Fruit fly (Drosophila melanogaster) whole organism, embryonic: ENCODE measurements around the gene CG4424.

Source experiments
- ATbp ChIP-seq: fragments of 200-800 bp; sonication (Bioruptor generic); optimal IDR thresholded peaks from 2 replicates; lab custom pipeline; 2017; ENCODE audit warnings: missing biosample characterization, mild to moderate bottlenecking, missing genetic modification characterization, missing genetic modification reagents
- Aef1 ChIP-seq: fragments of 200-800 bp; sonication (Bioruptor generic); IDR thresholded peaks from 3 replicates; pipeline ENCODE4 v1.3.6; 2022; ENCODE audit warnings: missing biosample characterization, missing genetic modification characterization
- Antp ChIP-seq: fragments of 200-800 bp; sonication (Bioruptor generic); optimal IDR thresholded peaks from 3 replicates; lab custom pipeline; 2016; ENCODE audit warnings: missing biosample characterization, missing genetic modification characterization
- Bdp1 ChIP-seq: fragments of 200-800 bp; sonication (Bioruptor generic); optimal IDR thresholded peaks from 3 replicates; lab custom pipeline; 2016; ENCODE audit warnings: missing biosample characterization, missing genetic modification characterization
- Bgb ChIP-seq: fragments of 200-800 bp; sonication (Bioruptor generic); IDR thresholded peaks from 2 replicates; pipeline ENCODE4 v1.3.6; 2022; ENCODE audit warnings: missing biosample characterization, missing genetic modification characterization; ENCODE audit not compliant: partially characterized antibody
- CG10267 ChIP-seq: fragments of 200-800 bp; sonication (Bioruptor generic); optimal IDR thresholded peaks from 2 replicates; lab custom pipeline; 2018; ENCODE audit warnings: missing biosample characterization, mild to moderate bottlenecking, missing genetic modification characterization, moderate library complexity
- CG10321 ChIP-seq: fragments of 200-800 bp; sonication (Bioruptor generic); IDR thresholded peaks from 2 replicates; pipeline ENCODE4 v1.3.6; 2022; ENCODE audit warnings: missing biosample characterization, missing genetic modification characterization
- CG10565 ChIP-seq: fragments of 200-800 bp; sonication (Bioruptor generic); optimal IDR thresholded peaks from 3 replicates; lab custom pipeline; 2016; ENCODE audit warnings: missing biosample characterization, mild to moderate bottlenecking, missing genetic modification characterization
- CG10959 ChIP-seq: fragments of 200-800 bp; sonication (Bioruptor generic); IDR thresholded peaks from 2 replicates; pipeline ENCODE4 v1.3.6; 2022; ENCODE audit warnings: missing biosample characterization, missing genetic modification characterization
- CG10979 ChIP-seq: fragments of 200-800 bp; sonication (Bioruptor generic); optimal IDR thresholded peaks from 2 replicates; lab custom pipeline; 2018; ENCODE audit warnings: missing biosample characterization, mild to moderate bottlenecking, missing genetic modification characterization, moderate library complexity
- CG12219 ChIP-seq: fragments of 200-800 bp; sonication (Bioruptor generic); optimal IDR thresholded peaks from 3 replicates; lab custom pipeline; 2018; ENCODE audit warnings: missing biosample characterization, mild to moderate bottlenecking, missing genetic modification characterization
- CG15269 ChIP-seq: fragments of 200-800 bp; sonication (Bioruptor generic); optimal IDR thresholded peaks from 2 replicates; lab custom pipeline; 2018; ENCODE audit warnings: missing biosample characterization, mild to moderate bottlenecking, missing genetic modification characterization, moderate library complexity
- CG17361 ChIP-seq: fragments of 200-800 bp; sonication (Bioruptor generic); IDR thresholded peaks from 3 replicates; pipeline ENCODE4 v1.3.6; 2022; ENCODE audit warnings: missing biosample characterization, missing genetic modification characterization
- CG2116 ChIP-seq: fragments of 200-800 bp; sonication (Bioruptor generic); optimal IDR thresholded peaks from 3 replicates; lab custom pipeline; 2018; ENCODE audit warnings: missing biosample characterization, mild to moderate bottlenecking, missing genetic modification characterization
- CG31224 ChIP-seq: fragments of 200-800 bp; sonication (Bioruptor generic); IDR thresholded peaks from 2 replicates; pipeline ENCODE4 v1.3.6; 2022; ENCODE audit warnings: missing biosample characterization, missing genetic modification characterization
- CG31388 ChIP-seq: fragments of 200-800 bp; sonication (Bioruptor generic); optimal IDR thresholded peaks from 2 replicates; lab custom pipeline; 2016; ENCODE audit warnings: missing biosample characterization, missing genetic modification characterization
- CG34376 ChIP-seq: fragments of 200-800 bp; sonication (Bioruptor generic); optimal IDR thresholded peaks from 2 replicates; lab custom pipeline; 2018; ENCODE audit warnings: missing biosample characterization, mild to moderate bottlenecking, missing genetic modification characterization
- CG4820 ChIP-seq: fragments of 200-800 bp; sonication (Bioruptor generic); optimal IDR thresholded peaks from 3 replicates; lab custom pipeline; 2016; ENCODE audit warnings: missing biosample characterization, missing genetic modification characterization
- CG5180 ChIP-seq: fragments of 200-800 bp; sonication (Bioruptor generic); optimal IDR thresholded peaks from 3 replicates; lab custom pipeline; 2017; ENCODE audit warnings: missing biosample characterization, missing genetic modification characterization, mild to moderate bottlenecking, moderate library complexity, missing genetic modification reagents
- CG6654 ChIP-seq: fragments of 200-800 bp; sonication (Bioruptor generic); optimal IDR thresholded peaks from 2 replicates; lab custom pipeline; 2017; ENCODE audit warnings: missing biosample characterization, mild to moderate bottlenecking, missing genetic modification characterization
- D ChIP-seq, 2 experiments: fragments of 200-800 bp in 1 of 2; fragments of >200 bp in 1 of 2; sonication (Bioruptor generic) in 1 of 2; optimal IDR thresholded peaks; 2 replicates in 1 of 2; 3 replicates in 1 of 2; lab custom pipeline; 2017; ENCODE audit warnings: mild to moderate bottlenecking in 1 of 2, missing biosample characterization in 1 of 2, missing genetic modification characterization in 1 of 2, missing genetic modification reagents in 1 of 2
- Dip2 ChIP-seq: fragments of 200-800 bp; sonication (Bioruptor generic); IDR thresholded peaks from 2 replicates; pipeline ENCODE4 v1.3.6; 2022; ENCODE audit warnings: missing biosample characterization, missing genetic modification characterization
- Dref ChIP-seq: fragments of 200-800 bp; sonication (Bioruptor generic); IDR thresholded peaks from 2 replicates; pipeline ENCODE4 v1.3.6; 2022; ENCODE audit warnings: missing biosample characterization, missing genetic modification characterization
- H15 ChIP-seq: fragments of 200-800 bp; sonication (Bioruptor generic); IDR thresholded peaks from 3 replicates; pipeline ENCODE4 v1.3.6; 2022; ENCODE audit warnings: missing biosample characterization, missing genetic modification characterization
- Mes4 ChIP-seq: fragments of 200-800 bp; sonication (Bioruptor generic); optimal IDR thresholded peaks from 2 replicates; lab custom pipeline; 2016; ENCODE audit warnings: missing biosample characterization, missing genetic modification characterization
- NK7.1 ChIP-seq: fragments of 200-800 bp; sonication (Bioruptor generic); optimal IDR thresholded peaks from 3 replicates; lab custom pipeline; 2016; ENCODE audit warnings: missing biosample characterization, missing genetic modification characterization
- Nf-YB ChIP-seq: fragments of 200-800 bp; sonication (Bioruptor generic); optimal IDR thresholded peaks from 3 replicates; lab custom pipeline; 2019; ENCODE audit warnings: missing biosample characterization, mild to moderate bottlenecking, missing genetic modification characterization, moderate library complexity
- Opbp ChIP-seq: fragments of 200-800 bp; sonication (Bioruptor generic); IDR thresholded peaks from 3 replicates; pipeline ENCODE4 v1.3.6; 2022; ENCODE audit warnings: missing biosample characterization, missing genetic modification characterization; ENCODE audit not compliant: partially characterized antibody
- Rfx ChIP-seq: fragments of 200-800 bp; sonication (Bioruptor generic); IDR thresholded peaks from 2 replicates; pipeline ENCODE4 v1.3.6; 2022; ENCODE audit warnings: missing biosample characterization, missing genetic modification characterization
- Sox102F ChIP-seq: fragments of 200-800 bp; sonication (Bioruptor generic); optimal IDR thresholded peaks from 2 replicates; lab custom pipeline; 2018; ENCODE audit warnings: missing biosample characterization, mild to moderate bottlenecking, missing genetic modification characterization, moderate library complexity
- Stat92E ChIP-seq, 3 experiments: fragments of >200 bp in 2 of 3; fragments of 200-800 bp in 1 of 3; sonication (Bioruptor generic) in 1 of 3; optimal IDR thresholded peaks; 2 replicates each; lab custom pipeline; 2017 to 2019; ENCODE audit warnings: missing biosample characterization in 3 of 3, missing genetic modification characterization in 3 of 3, mild to moderate bottlenecking in 1 of 3, moderate library complexity in 1 of 3
- Taf1 ChIP-seq: fragments of 200-800 bp; sonication (Bioruptor generic); IDR thresholded peaks from 2 replicates; pipeline ENCODE4 v1.3.6; 2022; ENCODE audit warnings: missing biosample characterization, missing genetic modification characterization
- az2 ChIP-seq: fragments of 200-800 bp; sonication (Bioruptor generic); optimal IDR thresholded peaks from 3 replicates; lab custom pipeline; 2016; ENCODE audit warnings: missing biosample characterization, missing genetic modification characterization
- bowl ChIP-seq: fragments of 200-800 bp; sonication (Bioruptor generic); IDR thresholded peaks from 2 replicates; pipeline ENCODE4 v1.3.6; 2022; ENCODE audit warnings: missing biosample characterization, missing genetic modification characterization
- cato ChIP-seq: fragments of 200-800 bp; sonication (Bioruptor generic); optimal IDR thresholded peaks from 2 replicates; lab custom pipeline; 2016; ENCODE audit warnings: missing biosample characterization, missing genetic modification characterization, borderline replicate concordance
- ci ChIP-seq: fragments of 200-800 bp; sonication (Bioruptor generic); IDR thresholded peaks from 3 replicates; pipeline ENCODE4 v1.3.6; 2022; ENCODE audit warnings: missing biosample characterization, missing genetic modification characterization
- danr ChIP-seq: fragments of 200-800 bp; sonication (Bioruptor generic); IDR thresholded peaks from 2 replicates; pipeline ENCODE4 v1.3.6; 2022; ENCODE audit warnings: missing biosample characterization, missing genetic modification characterization
- dmrt11E ChIP-seq: fragments of 200-800 bp; sonication (Bioruptor generic); optimal IDR thresholded peaks from 3 replicates; lab custom pipeline; 2018; ENCODE audit warnings: missing biosample characterization, mild to moderate bottlenecking, missing genetic modification characterization, moderate library complexity
- esg ChIP-seq: fragments of 200-800 bp; sonication (Bioruptor generic); conservative IDR thresholded peaks from 2 replicates; pipeline ENCODE4 v1.3.6; 2022; ENCODE audit warnings: missing biosample characterization, missing genetic modification characterization
- her ChIP-seq: fragments of 200-800 bp; sonication (Bioruptor generic); optimal IDR thresholded peaks from 2 replicates; lab custom pipeline; 2016; ENCODE audit warnings: missing biosample characterization, missing genetic modification characterization
- ind ChIP-seq: fragments of 200-800 bp; sonication (Bioruptor generic); optimal IDR thresholded peaks from 3 replicates; lab custom pipeline; 2016; ENCODE audit warnings: missing biosample characterization, missing genetic modification characterization
- nau ChIP-seq: fragments of 200-800 bp; sonication (Bioruptor generic); optimal IDR thresholded peaks from 3 replicates; lab custom pipeline; 2017; ENCODE audit warnings: missing biosample characterization, mild to moderate bottlenecking, missing genetic modification characterization, missing genetic modification reagents
- org-1 ChIP-seq: fragments of 200-800 bp; sonication (Bioruptor generic); optimal IDR thresholded peaks from 2 replicates; lab custom pipeline; 2017; ENCODE audit warnings: missing biosample characterization, missing genetic modification characterization
- scrt ChIP-seq: fragments of 200-800 bp; sonication (Bioruptor generic); optimal IDR thresholded peaks from 2 replicates; lab custom pipeline; 2018; ENCODE audit warnings: missing biosample characterization, mild to moderate bottlenecking, missing genetic modification characterization, moderate library complexity
- sens-2 ChIP-seq: fragments of 200-800 bp; sonication (Bioruptor generic); IDR thresholded peaks from 2 replicates; pipeline ENCODE4 v1.3.6; 2022; ENCODE audit warnings: missing biosample characterization, missing genetic modification characterization
- sima ChIP-seq: fragments of 200-800 bp; sonication (Bioruptor generic); optimal IDR thresholded peaks from 2 replicates; lab custom pipeline; 2016; ENCODE audit warnings: missing biosample characterization, missing genetic modification characterization
- tgo ChIP-seq: fragments of 200-800 bp; sonication (Bioruptor generic); IDR thresholded peaks from 3 replicates; pipeline ENCODE4 v1.3.6; 2022; ENCODE audit warnings: missing biosample characterization, missing genetic modification characterization
- ttk ChIP-seq: fragments of 200-800 bp; sonication (Bioruptor generic); IDR thresholded peaks from 2 replicates; pipeline ENCODE4 v2.1.2; 2022; ENCODE audit warnings: missing biosample characterization, missing genetic modification characterization
- z ChIP-seq: fragments of 200-800 bp; sonication (Bioruptor generic); IDR thresholded peaks from 3 replicates; pipeline ENCODE4 v1.3.6; 2022; ENCODE audit warnings: missing biosample characterization, missing genetic modification characterization

The CG4424 gene

dm6 chr3R:20031043-20031763 is 3.4 kb upstream of the CG4424 start, which contains the start of gene trem:
TSS of gene trem (minus strand) at chr3R:20031309.
- TF ChIP-seq ttk (GFP tag; lab: Robert Waterston, UW) = peak; percentile 50; the same call in 1 of the 2 replicates
- TF ChIP-seq Rfx (GFP tag; lab: Robert Waterston, UW) = peak; percentile 76
- TF ChIP-seq CG10321 = no peak
- no peak for TF ChIP-seq CG34376 (GFP tag; lab: Kevin White, UChicago)
- no peak for TF ChIP-seq bowl
- peak; percentile 63 for TF ChIP-seq CG10979 (tag; lab: Kevin White, UChicago)
- TF ChIP-seq Taf1 = no peak
- TF ChIP-seq Aef1 (GFP tag; lab: Robert Waterston, UW) = peak; percentile 60; the same call in 2 of the 3 replicates
- no peak for TF ChIP-seq Opbp (GFP tag; lab: Robert Waterston, UW)
- TF ChIP-seq scrt (GFP tag; lab: Kevin White, UChicago) = no peak
- peak; percentile 37; the same call in 1 of the 2 replicates for TF ChIP-seq danr (GFP tag; lab: Robert Waterston, UW)
- no peak; the same call in 1 of the 2 replicates for TF ChIP-seq Bgb (GFP tag; lab: Robert Waterston, UW)
- TF ChIP-seq Mes4 = no peak
- TF ChIP-seq CG6654 (GFP tag; lab: Kevin White, UChicago) = peak; percentile 64
- TF ChIP-seq sens-2 = no peak
- TF ChIP-seq Sox102F (GFP tag; lab: Kevin White, UChicago) = peak; percentile 64
- TF ChIP-seq sima (GFP tag; lab: Kevin White, UChicago) = no peak
- TF ChIP-seq NK7.1 (GFP tag; lab: Kevin White, UChicago) = no peak
- peak; percentile 34 for TF ChIP-seq CG2116 (GFP tag; lab: Kevin White, UChicago)
- TF ChIP-seq cato = peak; percentile 73
- TF ChIP-seq Dref = 0 out of 2 replicates have a peak, but pooled peaks have one; percentile 20
- TF ChIP-seq H15 (GFP tag; lab: Robert Waterston, UW) = peak; percentile 33; the same call in 1 of the 3 replicates
- TF ChIP-seq CG31388 (GFP tag; lab: Kevin White, UChicago) = no peak
- TF ChIP-seq Nf-YB = peak; percentile 45
- TF ChIP-seq CG15269 = no peak
- no peak for TF ChIP-seq Stat92E (GFP tag; optimal IDR thresholded peaks at IDR 0.05; lab: Kevin White, UChicago)
- TF ChIP-seq az2 (GFP tag; lab: Kevin White, UChicago) = peak; percentile 73
- peak; percentile 79 for TF ChIP-seq ind
- peak; percentile 39 for TF ChIP-seq Bdp1
- no peak for TF ChIP-seq Dip2 (GFP tag; lab: Robert Waterston, UW)
- no peak for TF ChIP-seq CG31224
- TF ChIP-seq z = no peak
- peak; percentile 10 for TF ChIP-seq Antp (GFP tag; lab: Kevin White, UChicago)
- TF ChIP-seq tgo (GFP tag; lab: Robert Waterston, UW) = peak; percentile 70
- TF ChIP-seq CG10959 (GFP tag; lab: Robert Waterston, UW) = 0 out of 2 replicates have a peak, but pooled peaks have one; percentile 12
- peak; percentile 81 for TF ChIP-seq dmrt11E (tag; lab: Kevin White, UChicago)
- TF ChIP-seq ci = peak; percentile 20; the same call in 1 of the 3 replicates
- no peak for TF ChIP-seq her (GFP tag; lab: Kevin White, UChicago)
- no peak for TF ChIP-seq nau (GFP tag; lab: Kevin White, UChicago)
- TF ChIP-seq CG10565 (GFP tag; lab: Kevin White, UChicago) = no peak
- no peak for TF ChIP-seq ATbp
- peak; percentile 30 for TF ChIP-seq org-1 (GFP tag; lab: Kevin White, UChicago)
- peak; percentile 64 for TF ChIP-seq CG4820 (GFP tag; lab: Kevin White, UChicago)
- TF ChIP-seq CG17361 = peak; percentile 95
- TF ChIP-seq D (optimal IDR thresholded peaks at IDR 0.05; lab: Kevin White, UChicago) = no peak
- peak; percentile 61 for TF ChIP-seq D (GFP tag; optimal IDR thresholded peaks at IDR 0.05; lab: Kevin White, UChicago)
- TF ChIP-seq esg = peak; percentile 50; the same call in 1 of the 2 replicates
- TF ChIP-seq CG5180 (GFP tag; lab: Kevin White, UChicago) = no peak
- TF ChIP-seq CG12219 = peak; percentile 20
- peak; percentile 48 for TF ChIP-seq CG10267
